Fruit fly (Drosophila melanogaster): ENCODE measurements around the gene Spg7.

dm6 chrX:2645593-2645992 is 52.4 kb downstream of the Spg7 start:
- TF ChIP-seq vvl (GFP tag; IDR thresholded peaks at IDR 0.05) (no peak), CG32532 (GFP tag; IDR thresholded peaks at IDR 0.05) (no peak), CG42726 (GFP tag; IDR thresholded peaks at IDR 0.05; ENCODE audit: partially characterized antibody) (no peak), CG2116 (GFP tag; optimal IDR thresholded peaks at IDR 0.05) (no peak), CG1233 (GFP tag; optimal IDR thresholded peaks at IDR 0.05) (no peak), hbn (GFP tag; IDR thresholded peaks at IDR 0.05; ENCODE audit: partially characterized antibody) (no peak), CG17186 (GFP tag; optimal IDR thresholded peaks at IDR 0.05) (no peak), CG2678 (tag; optimal IDR thresholded peaks at IDR 0.05) (no peak), psq (GFP tag; optimal IDR thresholded peaks at IDR 0.05) (no peak), Hr78 (GFP tag; optimal IDR thresholded peaks at IDR 0.05) (no peak), mirr (GFP tag; optimal IDR thresholded peaks at IDR 0.05) (no peak), Scr (GFP tag; IDR thresholded peaks at IDR 0.05; ENCODE audit: partially characterized antibody) (no peak), stwl (tag; optimal IDR thresholded peaks at IDR 0.05) (no peak), CG17802 (tag; optimal IDR thresholded peaks at IDR 0.05) (no peak)

All from whole organism, embryonic.